Fruit fly (Drosophila melanogaster): Measurements from ENCODE around the gene cyst.
A peak's percentile ranks its signal among the peaks of the same experiment; 100 is the strongest.

cyst gene

DNA sequence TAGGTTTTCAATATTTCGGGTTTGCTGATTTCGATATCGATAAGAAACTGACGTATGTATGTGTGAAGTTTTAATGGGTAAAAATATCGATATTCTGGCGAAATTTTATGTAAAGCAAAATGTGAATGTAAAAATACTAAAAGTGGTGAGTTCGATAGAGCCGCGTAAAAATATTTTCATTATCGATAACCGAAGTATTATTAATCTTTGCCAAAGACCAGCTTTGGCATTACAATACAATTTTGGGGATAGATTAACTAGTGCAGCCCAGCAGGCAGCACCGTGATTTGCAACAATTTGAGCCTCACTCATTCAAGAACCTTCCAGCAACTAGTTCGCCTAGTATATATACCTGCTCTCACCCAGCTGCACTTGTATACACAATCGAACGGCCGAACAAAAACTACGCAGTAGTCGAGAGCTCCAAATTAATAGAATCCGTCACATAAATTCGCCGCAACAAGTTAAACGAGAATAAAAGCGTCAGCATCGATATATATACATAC is 33.8 kb upstream of the cyst start (continued):
- TF ChIP-seq CG2129 (GFP tag; IDR thresholded peaks at IDR 0.05; ENCODE audit: partially characterized antibody) (peak; percentile 62), CG14441 (GFP tag; IDR thresholded peaks at IDR 0.05) (no peak), CG13624 (GFP tag; optimal IDR thresholded peaks at IDR 0.05) (peak; percentile 65), Gsc (GFP tag; IDR thresholded peaks at IDR 0.05) (no peak), CG15696 (tag; optimal IDR thresholded peaks at IDR 0.05) (no peak), amos (GFP tag; IDR thresholded peaks at IDR 0.05; ENCODE audit: partially characterized antibody) (peak; percentile 79; the same call in 1 of the 2 replicates), cad (GFP tag; optimal IDR thresholded peaks at IDR 0.05) (no peak), bowl (GFP tag; IDR thresholded peaks at IDR 0.05) (no peak), dmrt99B (tag; optimal IDR thresholded peaks at IDR 0.05) (no peak), ci (GFP tag; IDR thresholded peaks at IDR 0.05) (no peak), CG10565 (GFP tag; optimal IDR thresholded peaks at IDR 0.05) (no peak), CG6791 (GFP tag; IDR thresholded peaks at IDR 0.05; ENCODE audit: partially characterized antibody) (peak; percentile 95), cg (GFP tag; optimal IDR thresholded peaks at IDR 0.05) (peak; percentile 72), CHES-1-like (GFP tag; optimal IDR thresholded peaks at IDR 0.05) (no peak), ems (GFP tag; optimal IDR thresholded peaks at IDR 0.05) (no peak), H15 (GFP tag; IDR thresholded peaks at IDR 0.05) (no peak), vfl (GFP tag; optimal IDR thresholded peaks at IDR 0.05) (no peak), peb (GFP tag; IDR thresholded peaks at IDR 0.05) (no peak), Dll (GFP tag; IDR thresholded peaks at IDR 0.05; ENCODE audit: partially characterized antibody) (peak; percentile 90), tna (GFP tag; IDR thresholded peaks at IDR 0.05; ENCODE audit: partially characterized antibody) (peak; percentile 92), bsh (GFP tag; optimal IDR thresholded peaks at IDR 0.05) (peak in 1 of 2 experiments; percentile 12), pnt (GFP tag; optimal IDR thresholded peaks at IDR 0.05) (no peak), CG30403 (GFP tag; optimal IDR thresholded peaks at IDR 0.05) (no peak), p53 (GFP tag; optimal IDR thresholded peaks at IDR 0.05) (no peak), CG13296 (GFP tag; optimal IDR thresholded peaks at IDR 0.05) (no peak), luna (GFP tag; optimal IDR thresholded peaks at IDR 0.05) (no peak), CG15514 (GFP tag; optimal IDR thresholded peaks at IDR 0.05) (peak; percentile 59), emc (GFP tag; optimal IDR thresholded peaks at IDR 0.05) (no peak), scrt (GFP tag; optimal IDR thresholded peaks at IDR 0.05) (peak; percentile 37), CG9609 (GFP tag; optimal IDR thresholded peaks at IDR 0.05) (no peak), h (optimal IDR thresholded peaks at IDR 0.05) (no peak), CG17912 (GFP tag; optimal IDR thresholded peaks at IDR 0.05) (no peak), CG1233 (GFP tag; optimal IDR thresholded peaks at IDR 0.05) (no peak), Oaz (GFP tag; IDR thresholded peaks at IDR 0.05) (no peak), CG34224 (GFP tag; IDR thresholded peaks at IDR 0.05; ENCODE audit: partially characterized antibody) (peak; percentile 96), Jarid2 (GFP tag; optimal IDR thresholded peaks at IDR 0.05) (peak; percentile 1), H2.0 (GFP tag; IDR thresholded peaks at IDR 0.05) (no peak), dmrt11E (tag; optimal IDR thresholded peaks at IDR 0.05) (no peak), CG12659 (GFP tag; optimal IDR thresholded peaks at IDR 0.05) (peak; percentile 77), unpg (GFP tag; optimal IDR thresholded peaks at IDR 0.05) (no peak), dati (GFP tag; IDR thresholded peaks at IDR 0.05) (no peak), maf-S (GFP tag; optimal IDR thresholded peaks at IDR 0.05) (no peak), CG1602 (GFP tag; optimal IDR thresholded peaks at IDR 0.05) (no peak), Stat92E (GFP tag; optimal IDR thresholded peaks at IDR 0.05) (peak in 1 of 3 experiments; percentile 35), Hr3 (GFP tag; optimal IDR thresholded peaks at IDR 0.05) (no peak), bigmax (GFP tag; optimal IDR thresholded peaks at IDR 0.05) (no peak), cas (GFP tag; IDR thresholded peaks at IDR 0.05) (no peak), CkIIα-i1 (GFP tag; IDR thresholded peaks at IDR 0.05) (no peak), CG10431 (GFP tag; optimal IDR thresholded peaks at IDR 0.05) (no peak), Bgb (GFP tag; IDR thresholded peaks at IDR 0.05; ENCODE audit: partially characterized antibody) (peak; percentile 93), Antp (GFP tag; optimal IDR thresholded peaks at IDR 0.05) (no peak)
